Fruit fly (Drosophila melanogaster) whole organism, embryonic: ENCODE data around the gene Sf3b3.

ENCODE experiments used
- Atf3 ChIP-seq: fragments of 200-800 bp; sonication (Bioruptor generic); optimal IDR thresholded peaks from 3 replicates; lab custom pipeline; 2016; ENCODE audit warnings: missing biosample characterization, missing genetic modification characterization
- Atf6 ChIP-seq: fragments of 200-800 bp; sonication (Bioruptor generic); IDR thresholded peaks from 2 replicates; pipeline ENCODE4 v1.3.6; 2022; ENCODE audit warnings: missing biosample characterization, missing genetic modification characterization
- CG10267 ChIP-seq: fragments of 200-800 bp; sonication (Bioruptor generic); optimal IDR thresholded peaks from 2 replicates; lab custom pipeline; 2018; ENCODE audit warnings: missing biosample characterization, mild to moderate bottlenecking, missing genetic modification characterization, moderate library complexity
- CG10431 ChIP-seq: fragments of 200-800 bp; sonication (Bioruptor generic); optimal IDR thresholded peaks from 3 replicates; lab custom pipeline; 2018; ENCODE audit warnings: missing biosample characterization, mild to moderate bottlenecking, missing genetic modification characterization
- CG12659 ChIP-seq: fragments of 200-800 bp; sonication (Bioruptor generic); optimal IDR thresholded peaks from 3 replicates; lab custom pipeline; 2017; ENCODE audit warnings: mild to moderate bottlenecking, missing biosample characterization, missing genetic modification reagents, missing genetic modification characterization
- CG15269 ChIP-seq: fragments of 200-800 bp; sonication (Bioruptor generic); optimal IDR thresholded peaks from 2 replicates; lab custom pipeline; 2018; ENCODE audit warnings: missing biosample characterization, mild to moderate bottlenecking, missing genetic modification characterization, moderate library complexity
- CG15514 ChIP-seq: fragments of 200-800 bp; sonication (Bioruptor generic); optimal IDR thresholded peaks from 3 replicates; lab custom pipeline; 2017; ENCODE audit warnings: missing biosample characterization, missing genetic modification characterization, mild to moderate bottlenecking, moderate library complexity, missing genetic modification reagents
- CG16779 ChIP-seq: fragments of 200-800 bp; sonication (Bioruptor generic); IDR thresholded peaks from 2 replicates; pipeline ENCODE4 v1.3.6; 2022; ENCODE audit warnings: missing biosample characterization, missing genetic modification characterization
- CG16813 ChIP-seq: fragments of 200-800 bp; sonication (Bioruptor generic); IDR thresholded peaks from 3 replicates; pipeline ENCODE4 v1.3.6; 2022; ENCODE audit warnings: missing biosample characterization, missing genetic modification characterization; ENCODE audit not compliant: partially characterized antibody
- CG16863 ChIP-seq: fragments of 200-800 bp; sonication (Bioruptor generic); optimal IDR thresholded peaks from 3 replicates; lab custom pipeline; 2016; ENCODE audit warnings: missing biosample characterization, missing genetic modification characterization
- CG18262 ChIP-seq: fragments of 200-800 bp; optimal IDR thresholded peaks from 3 replicates; lab custom pipeline; 2019; ENCODE audit warnings: missing biosample characterization, mild to moderate bottlenecking, missing genetic modification characterization, moderate library complexity
- CG18599 ChIP-seq: fragments of 200-800 bp; sonication (Bioruptor generic); optimal IDR thresholded peaks from 3 replicates; lab custom pipeline; 2017; ENCODE audit warnings: missing biosample characterization, missing genetic modification characterization, mild to moderate bottlenecking, moderate library complexity, missing genetic modification reagents
- CG33213 ChIP-seq: fragments of 200-800 bp; sonication (Bioruptor generic); optimal IDR thresholded peaks from 3 replicates; lab custom pipeline; 2016; ENCODE audit warnings: missing biosample characterization, missing genetic modification characterization
- CG3838 ChIP-seq: fragments of 200-800 bp; sonication (Bioruptor generic); optimal IDR thresholded peaks from 3 replicates; lab custom pipeline; 2016; ENCODE audit warnings: missing biosample characterization, missing genetic modification characterization
- CG4820 ChIP-seq: fragments of 200-800 bp; sonication (Bioruptor generic); optimal IDR thresholded peaks from 3 replicates; lab custom pipeline; 2016; ENCODE audit warnings: missing biosample characterization, missing genetic modification characterization
- CG6813 ChIP-seq: fragments of 200-800 bp; sonication (Bioruptor generic); optimal IDR thresholded peaks from 2 replicates; lab custom pipeline; 2017; ENCODE audit warnings: missing biosample characterization, missing genetic modification characterization, mild to moderate bottlenecking, moderate library complexity, missing genetic modification reagents
- CG8359 ChIP-seq: fragments of 200-800 bp; sonication (Bioruptor generic); optimal IDR thresholded peaks from 2 replicates; lab custom pipeline; 2017; ENCODE audit warnings: missing biosample characterization, mild to moderate bottlenecking, missing genetic modification characterization, borderline replicate concordance
- CG9437 ChIP-seq: fragments of 200-800 bp; sonication (Bioruptor generic); optimal IDR thresholded peaks from 2 replicates; lab custom pipeline; 2018; ENCODE audit warnings: missing biosample characterization, mild to moderate bottlenecking, missing genetic modification characterization
- CG9817 ChIP-seq: fragments of 200-800 bp; sonication (Bioruptor generic); optimal IDR thresholded peaks from 2 replicates; lab custom pipeline; 2018; ENCODE audit warnings: missing biosample characterization, mild to moderate bottlenecking, missing genetic modification characterization, moderate library complexity
- CG9932 ChIP-seq: fragments of 200-800 bp; sonication (Bioruptor generic); IDR thresholded peaks from 2 replicates; pipeline ENCODE4 v1.3.6; 2022; ENCODE audit warnings: missing biosample characterization, missing genetic modification characterization
- Dll ChIP-seq: fragments of 200-800 bp; sonication (Bioruptor generic); IDR thresholded peaks from 4 replicates; pipeline ENCODE4 v1.3.6; 2022; ENCODE audit warnings: missing biosample characterization, missing genetic modification characterization; ENCODE audit not compliant: partially characterized antibody
- HHEX ChIP-seq: fragments of 200-800 bp; sonication (Bioruptor generic); optimal IDR thresholded peaks from 3 replicates; lab custom pipeline; 2017; ENCODE audit warnings: missing biosample characterization, mild to moderate bottlenecking, missing genetic modification characterization, missing genetic modification reagents
- Kr ChIP-seq: fragments of 200-800 bp; sonication (Bioruptor generic); optimal IDR thresholded peaks from 2 replicates; lab custom pipeline; 2017; ENCODE audit warnings: missing biosample characterization, mild to moderate bottlenecking, missing genetic modification characterization
- MBD-R2 ChIP-seq: fragments of 200-800 bp; sonication (Bioruptor generic); IDR thresholded peaks from 2 replicates; pipeline ENCODE4 v1.3.6; 2022; ENCODE audit warnings: missing biosample characterization, missing genetic modification characterization
- Mes4 ChIP-seq: fragments of 200-800 bp; sonication (Bioruptor generic); optimal IDR thresholded peaks from 2 replicates; lab custom pipeline; 2016; ENCODE audit warnings: missing biosample characterization, missing genetic modification characterization
- Myb ChIP-seq: fragments of 200-800 bp; sonication (Bioruptor generic); optimal IDR thresholded peaks from 2 replicates; lab custom pipeline; 2016; ENCODE audit warnings: missing biosample characterization, missing genetic modification characterization
- Optix ChIP-seq: fragments of 200-800 bp; sonication (Bioruptor generic); IDR thresholded peaks from 3 replicates; pipeline ENCODE4 v1.3.6; 2022; ENCODE audit warnings: missing biosample characterization, missing genetic modification characterization
- Sin3A ChIP-seq: fragments of >200 bp; optimal IDR thresholded peaks from 2 replicates; lab custom pipeline; 2018
- Trl ChIP-seq, 3 experiments: fragments of >200 bp in 2 of 3; fragments of 200-800 bp in 1 of 3; sonication (Bioruptor generic) in 1 of 3; optimal IDR thresholded peaks; 2 replicates in 1 of 3; 3 replicates in 2 of 3; lab custom pipeline; 2016 to 2017; ENCODE audit warnings: missing biosample characterization in 1 of 3, missing genetic modification characterization in 1 of 3
- Xbp1 ChIP-seq: fragments of 200-800 bp; sonication (Bioruptor generic); optimal IDR thresholded peaks from 3 replicates; lab custom pipeline; 2016; ENCODE audit warnings: missing biosample characterization, mild to moderate bottlenecking, missing genetic modification characterization
- ash1 ChIP-seq: fragments of 200-800 bp; sonication (Bioruptor generic); optimal IDR thresholded peaks from 2 replicates; lab custom pipeline; 2018; ENCODE audit warnings: missing biosample characterization, mild to moderate bottlenecking, missing genetic modification characterization
- bigmax ChIP-seq: fragments of 200-800 bp; sonication (Bioruptor generic); optimal IDR thresholded peaks from 2 replicates; lab custom pipeline; 2018; ENCODE audit warnings: missing biosample characterization, mild to moderate bottlenecking, missing genetic modification characterization
- dimm ChIP-seq: fragments of 200-800 bp; sonication (Bioruptor generic); IDR thresholded peaks from 2 replicates; pipeline ENCODE4 v1.3.6; 2022; ENCODE audit warnings: missing biosample characterization, missing genetic modification characterization
- fru ChIP-seq: fragments of >200 bp; optimal IDR thresholded peaks from 2 replicates; lab custom pipeline; 2017
- gce ChIP-seq: fragments of 200-800 bp; sonication (Bioruptor generic); IDR thresholded peaks from 3 replicates; pipeline ENCODE4 v1.3.6; 2022; ENCODE audit warnings: missing biosample characterization, missing genetic modification characterization
- hb ChIP-seq: fragments of 200-800 bp; sonication (Bioruptor generic); IDR thresholded peaks from 3 replicates; pipeline ENCODE4 v1.3.6; 2022; ENCODE audit warnings: missing biosample characterization, missing genetic modification characterization; ENCODE audit not compliant: partially characterized antibody
- hth ChIP-seq: fragments of >200 bp; optimal IDR thresholded peaks from 2 replicates; lab custom pipeline; 2017; ENCODE audit warnings: inconsistent platforms
- kay ChIP-seq: fragments of 200-800 bp; sonication (Bioruptor generic); optimal IDR thresholded peaks from 2 replicates; lab custom pipeline; 2016; ENCODE audit warnings: missing biosample characterization, missing genetic modification characterization
- nerfin-1 ChIP-seq: fragments of 200-800 bp; sonication (Bioruptor generic); optimal IDR thresholded peaks from 3 replicates; lab custom pipeline; 2019; ENCODE audit warnings: missing biosample characterization, mild to moderate bottlenecking, missing genetic modification characterization, moderate library complexity
- nom ChIP-seq: fragments of 200-800 bp; sonication (Bioruptor generic); optimal IDR thresholded peaks from 2 replicates; lab custom pipeline; 2017; ENCODE audit warnings: missing biosample characterization, missing genetic modification characterization, mild to moderate bottlenecking, moderate library complexity, missing genetic modification reagents
- org-1 ChIP-seq: fragments of 200-800 bp; sonication (Bioruptor generic); optimal IDR thresholded peaks from 2 replicates; lab custom pipeline; 2017; ENCODE audit warnings: missing biosample characterization, missing genetic modification characterization
- pb ChIP-seq: fragments of 200-800 bp; sonication (Bioruptor generic); optimal IDR thresholded peaks from 3 replicates; lab custom pipeline; 2016; ENCODE audit warnings: missing biosample characterization, missing genetic modification characterization
- prd ChIP-seq, 3 experiments: fragments of >200 bp in 2 of 3; fragments of 200-800 bp in 1 of 3; sonication (Bioruptor generic) in 1 of 3; optimal IDR thresholded peaks in 2 of 3; IDR thresholded peaks in 1 of 3; 2 replicates in 2 of 3; 3 replicates in 1 of 3; pipeline versions ENCODE4 v1.3.6 to Lab custom; 2017 to 2022; ENCODE audit warnings: missing biosample characterization in 1 of 3, missing genetic modification characterization in 1 of 3
- sc ChIP-seq, 3 experiments: fragments of >200 bp in 2 of 3; fragments of 200-800 bp in 1 of 3; sonication (Bioruptor generic) in 1 of 3; optimal IDR thresholded peaks; 2 replicates in 2 of 3; 3 replicates in 1 of 3; lab custom pipeline; 2017; ENCODE audit warnings: mild to moderate bottlenecking in 1 of 3, missing biosample characterization in 1 of 3, missing genetic modification characterization in 1 of 3, missing genetic modification reagents in 1 of 3
- sens ChIP-seq: fragments of 200-800 bp; sonication (Bioruptor generic); peaks from one replicate; lab custom pipeline; 2016; ENCODE audit warnings: missing biosample characterization, missing genetic modification characterization
- tio ChIP-seq: fragments of 200-800 bp; sonication (Bioruptor generic); optimal IDR thresholded peaks from 2 replicates; lab custom pipeline; 2017; ENCODE audit warnings: missing biosample characterization, missing genetic modification characterization, inconsistent platforms
- tup ChIP-seq: fragments of 200-800 bp; sonication (Bioruptor generic); optimal IDR thresholded peaks from 2 replicates; lab custom pipeline; 2016; ENCODE audit warnings: missing biosample characterization, mild to moderate bottlenecking, missing genetic modification characterization, moderate library complexity
- zen2 ChIP-seq: fragments of 200-800 bp; sonication (Bioruptor generic); IDR thresholded peaks from 3 replicates; pipeline ENCODE4 v1.3.6; 2022; ENCODE audit warnings: missing biosample characterization, missing genetic modification characterization; ENCODE audit not compliant: partially characterized antibody
- zfh2 ChIP-seq: fragments of 200-800 bp; sonication (Bioruptor generic); optimal IDR thresholded peaks from 2 replicates; lab custom pipeline; 2016; ENCODE audit warnings: missing biosample characterization, missing genetic modification characterization

Sf3b3 gene

DNA sequence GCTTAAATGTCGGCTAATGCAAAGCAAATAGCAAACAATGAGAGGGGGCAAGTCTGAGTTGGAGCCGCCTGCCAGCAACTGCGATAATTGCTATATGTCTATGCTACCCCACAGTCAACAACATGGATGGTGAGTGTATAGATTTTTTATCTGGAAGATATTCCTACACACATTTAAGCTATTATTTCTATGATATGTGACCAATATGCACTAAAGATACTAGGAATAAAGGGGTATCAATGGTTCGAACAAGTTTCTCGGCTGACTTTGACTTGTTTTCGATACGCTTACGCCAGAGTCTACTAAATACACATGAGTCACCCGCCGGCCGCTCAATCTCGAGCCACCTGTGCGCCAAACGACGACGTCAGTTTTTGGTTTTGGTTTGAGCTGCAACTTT is 54.2 kb downstream of the Sf3b3 start (continued):
- no peak for TF ChIP-seq CG33213
- no peak for TF ChIP-seq Myb (GFP tag; lab: Kevin White, UChicago)
- TF ChIP-seq CG6813 (GFP tag; lab: Kevin White, UChicago) = peak; percentile 26
- TF ChIP-seq Optix = peak; percentile 39; the same call in 2 of the 3 replicates
- TF ChIP-seq CG16813 (GFP tag; lab: Robert Waterston, UW) = no peak
- TF ChIP-seq CG8359 (GFP tag; lab: Kevin White, UChicago) = no peak
- TF ChIP-seq CG16779 (GFP tag; lab: Robert Waterston, UW) = no peak
- TF ChIP-seq bigmax = no peak
- TF ChIP-seq CG10267 (tag; lab: Kevin White, UChicago) = no peak
- peak; percentile 76 for TF ChIP-seq sens
- TF ChIP-seq zfh2 = no peak
- no peak for TF ChIP-seq nerfin-1
- peak; percentile 50; the same call in 1 of the 2 replicates for TF ChIP-seq Atf6
- TF ChIP-seq Trl (optimal IDR thresholded peaks at IDR 0.05; lab: Kevin White, UChicago) = no peak
- no peak for TF ChIP-seq Trl (GFP tag; optimal IDR thresholded peaks at IDR 0.05; lab: Kevin White, UChicago)
- TF ChIP-seq prd (optimal IDR thresholded peaks at IDR 0.05; lab: Kevin White, UChicago) = no peak
- 0 out of 3 replicates have a peak, but pooled peaks have one; percentile 14 for TF ChIP-seq prd (GFP tag; IDR thresholded peaks at IDR 0.05; lab: Robert Waterston, UW)
- no peak for TF ChIP-seq tio (GFP tag; lab: Kevin White, UChicago)
- 0 out of 2 replicates have a peak, but pooled peaks have one; percentile 40 for TF ChIP-seq dimm
- TF ChIP-seq CG4820 = no peak
- TF ChIP-seq CG9437 (GFP tag; lab: Kevin White, UChicago) = no peak
- TF ChIP-seq Mes4 (GFP tag; lab: Kevin White, UChicago) = no peak
- no peak for TF ChIP-seq Sin3A (lab: Kevin White, UChicago)
- TF ChIP-seq tup (GFP tag; lab: Kevin White, UChicago) = no peak
- TF ChIP-seq MBD-R2 = no peak
- TF ChIP-seq pb (GFP tag; lab: Kevin White, UChicago) = no peak
- TF ChIP-seq Xbp1 (GFP tag; lab: Kevin White, UChicago) = peak; percentile 25
- no peak for TF ChIP-seq ash1 (GFP tag; lab: Kevin White, UChicago)
- no peak for TF ChIP-seq nom
- TF ChIP-seq CG10431 (GFP tag; lab: Kevin White, UChicago) = no peak
- TF ChIP-seq Dll (GFP tag; lab: Robert Waterston, UW) = no peak
- TF ChIP-seq hth = no peak
- peak; percentile 52 for TF ChIP-seq CG15269 (tag; lab: Kevin White, UChicago)
- TF ChIP-seq CG12659 (GFP tag; lab: Kevin White, UChicago) = peak; percentile 23
- no peak for TF ChIP-seq Kr
- TF ChIP-seq CG9932 = peak; percentile 56
- TF ChIP-seq CG3838 (GFP tag; lab: Kevin White, UChicago) = no peak
- TF ChIP-seq fru = no peak
- no peak for TF ChIP-seq zen2
- TF ChIP-seq Atf3 (GFP tag; lab: Kevin White, UChicago) = peak; percentile 21
- peak; percentile 28 for TF ChIP-seq CG18599 (GFP tag; lab: Kevin White, UChicago)
- no peak for TF ChIP-seq CG18262 (tag; lab: Kevin White, UChicago)
- TF ChIP-seq sc (optimal IDR thresholded peaks at IDR 0.05; lab: Kevin White, UChicago) = no peak
- TF ChIP-seq sc (GFP tag; optimal IDR thresholded peaks at IDR 0.05; lab: Kevin White, UChicago) = no peak
- TF ChIP-seq HHEX (GFP tag; lab: Kevin White, UChicago) = no peak
- TF ChIP-seq org-1 = peak; percentile 11
- peak; percentile 25 for TF ChIP-seq CG9817 (tag; lab: Kevin White, UChicago)
- peak; percentile 19 for TF ChIP-seq CG15514 (GFP tag; lab: Kevin White, UChicago)
- TF ChIP-seq CG16863 (GFP tag; lab: Kevin White, UChicago) = peak; percentile 22
- no peak for TF ChIP-seq hb (GFP tag; lab: Robert Waterston, UW)
- TF ChIP-seq kay = peak; percentile 4
- TF ChIP-seq gce (GFP tag; lab: Robert Waterston, UW) = 0 out of 3 replicates have a peak, but pooled peaks have one; percentile 7
